Worm (Caenorhabditis elegans): ENCODE measurements around the gene srh-142.

srh-142 gene

ce11 chrV:16497504-16497903 is 36.7 kb upstream of the srh-142 start, which contains the start of gene srh-136:
Gene srh-136, minus strand, starts transcription at chrV:16497596.
- TF ChIP-seq pha-4 (tag; optimal IDR thresholded peaks at IDR 0.05) (no peak), zip-8 (tag; optimal IDR thresholded peaks at IDR 0.05) (no peak), cnd-1 (tag; optimal IDR thresholded peaks at IDR 0.05) (no peak), mep-1 (tag; optimal IDR thresholded peaks at IDR 0.05) (no peak)

ce11 chrV:16494359-16494758 is 33.6 kb upstream of the srh-142 start, which contains the start of gene comt-2:
Gene comt-2, minus strand, starts transcription at chrV:16494489.
- TF ChIP-seq ceh-83 (GFP tag; optimal IDR thresholded peaks at IDR 0.05) (no peak), blmp-1 (tag; optimal IDR thresholded peaks at IDR 0.05) (no peak), nhr-76 (tag; optimal IDR thresholded peaks at IDR 0.05) (no peak), sptf-1 (tag; optimal IDR thresholded peaks at IDR 0.05) (no peak)

ce11 chrV:16488172-16488571 is 27.4 kb upstream of the srh-142 start, which contains the start of gene sqst-4:
Gene sqst-4, plus strand, starts transcription at chrV:16488472.
- TF ChIP-seq tbx-8 (GFP tag; optimal IDR thresholded peaks at IDR 0.05) (no peak), elt-1 (tag; optimal IDR thresholded peaks at IDR 0.05; ENCODE audit: borderline replicate concordance, insufficient read depth) (no peak), mep-1 (tag; optimal IDR thresholded peaks at IDR 0.05) (no peak), unc-39 (tag; optimal IDR thresholded peaks at IDR 0.05) (no peak), lin-32 (GFP tag; optimal IDR thresholded peaks at IDR 0.05) (no peak), ceh-83 (GFP tag; optimal IDR thresholded peaks at IDR 0.05) (no peak), M03D4.4 (tag; optimal IDR thresholded peaks at IDR 0.05) (no peak), cnd-1 (tag; optimal IDR thresholded peaks at IDR 0.05) (no peak), ceh-39 (tag; optimal IDR thresholded peaks at IDR 0.05) (no peak), lin-13 (tag; optimal IDR thresholded peaks at IDR 0.05) (no peak), mab-5 (tag; optimal IDR thresholded peaks at IDR 0.05) (no peak), drap-1 (GFP tag; optimal IDR thresholded peaks at IDR 0.05) (no peak), ztf-11 (tag; optimal IDR thresholded peaks at IDR 0.05) (no peak), nhr-2 (tag; optimal IDR thresholded peaks at IDR 0.05) (no peak), ces-1 (GFP tag; optimal IDR thresholded peaks at IDR 0.05) (no peak), pha-4 (tag; optimal IDR thresholded peaks at IDR 0.05) (no peak)

- TF ChIP-seq ceh-39 (tag; optimal IDR thresholded peaks at IDR 0.05), result no peak
- no peak for TF ChIP-seq flh-1 (GFP tag; optimal IDR thresholded peaks at IDR 0.05)
- TF ChIP-seq sem-2 (GFP tag; optimal IDR thresholded peaks at IDR 0.05), result no peak
- no peak for TF ChIP-seq M03D4.4 (tag; optimal IDR thresholded peaks at IDR 0.05)
- TF ChIP-seq nhr-12 (tag; optimal IDR thresholded peaks at IDR 0.05), result no peak
- no peak for TF ChIP-seq hlh-1 (tag; optimal IDR thresholded peaks at IDR 0.05)
- no peak for TF ChIP-seq lsy-2 (tag; optimal IDR thresholded peaks at IDR 0.05)
- no peak for TF ChIP-seq cnd-1 (tag; optimal IDR thresholded peaks at IDR 0.05)
- no peak for TF ChIP-seq nhr-2 (tag; optimal IDR thresholded peaks at IDR 0.05)
- TF ChIP-seq unc-39 (tag; optimal IDR thresholded peaks at IDR 0.05), result no peak
- no peak for TF ChIP-seq lin-32 (GFP tag; optimal IDR thresholded peaks at IDR 0.05)
- TF ChIP-seq nhr-237 (tag; optimal IDR thresholded peaks at IDR 0.05), result no peak
- no peak for TF ChIP-seq unc-120 (tag; optimal IDR thresholded peaks at IDR 0.05; ENCODE audit: poor library complexity, severe bottlenecking)
- TF ChIP-seq ceh-43 (GFP tag; optimal IDR thresholded peaks at IDR 0.05), result no peak
- no peak for TF ChIP-seq pha-4 (tag; optimal IDR thresholded peaks at IDR 0.05)
- TF ChIP-seq mab-5 (tag; optimal IDR thresholded peaks at IDR 0.05), result no peak
Measured at ce11 chrV:16487474-16487873, 26.7 kb upstream of the srh-142 start, which contains the start of gene Y32B12A.5. Gene Y32B12A.5, minus strand, starts transcription at chrV:16487574.

DNA sequence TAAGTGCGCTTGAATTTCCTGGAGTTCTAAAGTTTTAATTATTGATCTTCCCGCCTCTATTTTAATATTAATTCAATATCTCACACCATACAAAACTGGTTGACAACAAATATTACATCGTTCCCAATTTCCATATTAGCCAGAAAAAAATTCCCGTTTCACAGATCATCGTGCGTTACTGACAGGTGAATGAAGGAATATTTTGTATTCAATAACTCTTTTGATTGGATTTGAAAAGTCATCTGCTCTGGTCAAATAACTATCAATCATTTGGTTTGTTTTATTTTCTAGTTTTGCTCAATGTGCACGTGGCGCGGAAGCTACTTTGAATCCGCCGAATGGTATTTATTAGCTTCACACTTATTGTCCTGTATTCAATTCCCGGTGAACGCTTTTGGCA is 22.9 kb upstream of the srh-142 start, which contains the start of gene srh-139:
TSS of gene srh-139 (plus strand) at position 301 of the 400 bp plus-strand sequence.
- no peak for TF ChIP-seq sptf-1 (tag; optimal IDR thresholded peaks at IDR 0.05)
- TF ChIP-seq zip-8 (tag; optimal IDR thresholded peaks at IDR 0.05), result no peak
- no peak for TF ChIP-seq M03D4.4 (tag; optimal IDR thresholded peaks at IDR 0.05)
- no peak for TF ChIP-seq lin-32 (GFP tag; optimal IDR thresholded peaks at IDR 0.05)
- TF ChIP-seq nhr-76 (tag; optimal IDR thresholded peaks at IDR 0.05), result no peak
- TF ChIP-seq blmp-1 (tag; optimal IDR thresholded peaks at IDR 0.05), result no peak
- TF ChIP-seq sem-2 (GFP tag; optimal IDR thresholded peaks at IDR 0.05), result no peak

DNA sequence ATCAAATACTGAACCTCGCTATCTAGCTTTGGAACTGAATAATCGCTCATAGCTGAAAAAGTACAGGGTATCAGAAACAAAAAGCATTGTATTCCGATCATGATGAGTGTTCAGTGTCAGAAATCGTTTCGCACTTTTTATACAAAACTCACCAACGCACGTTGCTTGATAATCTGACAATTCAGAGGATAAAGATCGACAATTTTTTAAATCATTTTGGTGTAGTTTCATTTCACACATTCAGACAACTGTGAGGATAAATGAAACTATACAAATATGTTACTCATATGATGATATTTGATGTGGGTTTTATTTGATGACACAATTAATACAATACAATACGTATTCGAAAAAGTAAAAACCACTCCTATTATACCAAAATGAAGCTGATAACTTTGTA is 22.3 kb upstream of the srh-142 start, which contains the start of gene F57E7.2:
TSS of gene F57E7.2 (minus strand) at position 101 of the 400 bp plus-strand sequence.
- TF ChIP-seq snpc-4 (tag; optimal IDR thresholded peaks at IDR 0.05) (no peak), hlh-1 (tag; optimal IDR thresholded peaks at IDR 0.05) (no peak), lin-32 (GFP tag; optimal IDR thresholded peaks at IDR 0.05) (no peak), lin-13 (tag; optimal IDR thresholded peaks at IDR 0.05) (no peak), ztf-11 (tag; optimal IDR thresholded peaks at IDR 0.05) (no peak), drap-1 (GFP tag; optimal IDR thresholded peaks at IDR 0.05) (no peak), unc-39 (tag; optimal IDR thresholded peaks at IDR 0.05) (no peak), mls-2 (tag; optimal IDR thresholded peaks at IDR 0.05) (no peak), sem-2 (GFP tag; optimal IDR thresholded peaks at IDR 0.05) (no peak), mab-5 (tag; optimal IDR thresholded peaks at IDR 0.05) (no peak), ham-2 (GFP tag; optimal IDR thresholded peaks at IDR 0.05) (no peak), zip-8 (tag; optimal IDR thresholded peaks at IDR 0.05) (no peak), nhr-12 (tag; optimal IDR thresholded peaks at IDR 0.05) (no peak)

All from whole organism, mixed stage, embryonic.